Worm (Caenorhabditis elegans) whole organism, L4 larva: ENCODE results near the gene atx-3.

Source experiments
- F26F4.8 ChIP-seq: fragments of 200-800 bp; sonication (Bioruptor generic); conservative IDR thresholded peaks from 2 replicates; pipeline ENCODE4 v1.3.6; 2022; ENCODE audit warnings: missing genetic modification characterization, missing compliant biosample characterization
- F37D6.2 ChIP-seq: sonication (generic microtip); optimal IDR thresholded peaks from 2 replicates; lab custom pipeline; 2016; ENCODE audit warnings: mild to moderate bottlenecking, missing genetic modification characterization, missing compliant biosample characterization
- F44E2.7 ChIP-seq: fragments of 200-800 bp; sonication (Bioruptor generic); IDR thresholded peaks from 2 replicates; pipeline ENCODE4 v2.1.2; 2022; ENCODE audit warnings: missing genetic modification characterization, missing compliant biosample characterization
- T26A8.4 ChIP-seq: fragments of 200-800 bp; sonication (Bioruptor generic); IDR thresholded peaks from 2 replicates; pipeline ENCODE4 v1.3.6; 2022; ENCODE audit warnings: missing genetic modification characterization, missing compliant biosample characterization
- Y48G9A.11 ChIP-seq: fragments of 200-800 bp; sonication (Bioruptor generic); IDR thresholded peaks from 2 replicates; pipeline ENCODE4 v1.3.6; 2022; ENCODE audit warnings: missing genetic modification reagents, missing genetic modification characterization, missing compliant biosample characterization
- Y75B8A.6 ChIP-seq: fragments of 200-800 bp; sonication (Bioruptor generic); IDR thresholded peaks from 2 replicates; pipeline ENCODE4 v1.3.6; 2022; ENCODE audit warnings: missing genetic modification reagents, missing genetic modification characterization, missing compliant biosample characterization
- ZK337.2 ChIP-seq: fragments of 200-800 bp; sonication (Bioruptor generic); IDR thresholded peaks from 2 replicates; pipeline ENCODE4 v1.3.6; 2022; ENCODE audit warnings: missing genetic modification reagents, missing genetic modification characterization, missing compliant biosample characterization
- ama-1 ChIP-seq: fragments of 150-350 bp; optimal IDR thresholded peaks from 2 replicates; lab custom pipeline; 2014; ENCODE audit warnings: inconsistent platforms, mixed read lengths
- arid-1 ChIP-seq: fragments of 200-800 bp; sonication (Bioruptor generic); conservative IDR thresholded peaks from 2 replicates; pipeline ENCODE4 v1.3.6; 2022; ENCODE audit warnings: missing genetic modification reagents, missing genetic modification characterization, missing compliant biosample characterization
- attf-4 ChIP-seq: sonication (generic microtip); optimal IDR thresholded peaks from 3 replicates; lab custom pipeline; 2017; ENCODE audit warnings: missing biosample characterization, missing genetic modification characterization
- ceh-28 ChIP-seq: fragments of 150-350 bp; optimal IDR thresholded peaks from 2 replicates; lab custom pipeline; 2014; ENCODE audit warnings: missing biosample characterization, missing genetic modification reagents, missing genetic modification characterization
- ceh-44 ChIP-seq: fragments of 200-800 bp; sonication (Bioruptor generic); IDR thresholded peaks from 2 replicates; pipeline ENCODE4 v1.3.6; 2022; ENCODE audit warnings: missing genetic modification reagents, missing genetic modification characterization, missing compliant biosample characterization
- ces-1 ChIP-seq: fragments of 150-350 bp; sonication (generic microtip); optimal IDR thresholded peaks from 4 replicates; lab custom pipeline; 2014; ENCODE audit warnings: missing biosample characterization, missing genetic modification reagents, missing genetic modification characterization
- cey-2 ChIP-seq: sonication (generic microtip); optimal IDR thresholded peaks from 3 replicates; lab custom pipeline; 2017; ENCODE audit warnings: missing genetic modification characterization, mild to moderate bottlenecking, missing compliant biosample characterization, antibody characterized with exemption, borderline replicate concordance; ENCODE audit not compliant: insufficient read depth
- ctbp-1 ChIP-seq: fragments of 200-800 bp; sonication (Bioruptor generic); IDR thresholded peaks from 2 replicates; pipeline ENCODE4 v1.3.6; 2022; ENCODE audit warnings: missing genetic modification reagents, missing genetic modification characterization, missing compliant biosample characterization
- daf-12 ChIP-seq: fragments of 150-350 bp; optimal IDR thresholded peaks from 2 replicates; lab custom pipeline; 2014; ENCODE audit warnings: missing biosample characterization, missing genetic modification reagents, missing genetic modification characterization
- daf-16 ChIP-seq, 3 experiments: sonication (generic microtip); optimal IDR thresholded peaks; 2 replicates each; lab custom pipeline; 2016 to 2017; ENCODE audit warnings: missing genetic modification characterization in 3 of 3, missing genetic modification reagents in 3 of 3, mild to moderate bottlenecking in 2 of 3, missing compliant biosample characterization in 2 of 3, missing biosample characterization in 1 of 3, moderate library complexity in 1 of 3
- dmd-6 ChIP-seq: fragments of 200-800 bp; sonication (Bioruptor generic); IDR thresholded peaks from 2 replicates; pipeline ENCODE4 v1.3.6; 2022; ENCODE audit warnings: missing genetic modification reagents, missing genetic modification characterization, missing compliant biosample characterization
- dmd-8 ChIP-seq: fragments of 200-800 bp; sonication (Bioruptor generic); IDR thresholded peaks from 2 replicates; pipeline ENCODE4 v1.3.6; 2022; ENCODE audit warnings: missing genetic modification characterization, missing compliant biosample characterization
- duxl-1 ChIP-seq: sonication (generic microtip); optimal IDR thresholded peaks from 2 replicates; lab custom pipeline; 2016; ENCODE audit warnings: mild to moderate bottlenecking, missing genetic modification characterization, moderate library complexity, missing compliant biosample characterization; ENCODE audit not compliant: poor library complexity
- dve-1 ChIP-seq: sonication (generic microtip); optimal IDR thresholded peaks from 2 replicates; lab custom pipeline; 2017; ENCODE audit warnings: antibody characterized with exemption, mild to moderate bottlenecking, missing genetic modification characterization, missing compliant biosample characterization; ENCODE audit not compliant: insufficient read depth
- fos-1 ChIP-seq: fragments of 150-350 bp; optimal IDR thresholded peaks from 2 replicates; lab custom pipeline; 2014; ENCODE audit warnings: missing biosample characterization, missing genetic modification characterization
- jun-1 ChIP-seq: fragments of 150-350 bp; optimal IDR thresholded peaks from 2 replicates; lab custom pipeline; 2014; ENCODE audit warnings: missing biosample characterization, missing genetic modification reagents, missing genetic modification characterization
- lin-39 ChIP-seq: fragments of 150-350 bp; optimal IDR thresholded peaks from 2 replicates; lab custom pipeline; 2014; ENCODE audit warnings: missing biosample characterization, missing genetic modification reagents, missing genetic modification characterization
- madf-5 ChIP-seq, 2 experiments: fragments of 200-800 bp; sonication (Bioruptor generic); IDR thresholded peaks; 2 replicates each; pipeline ENCODE4 v1.3.6; 2022; ENCODE audit warnings: missing compliant biosample characterization in 2 of 2, missing genetic modification characterization in 2 of 2
- madf-9 ChIP-seq: fragments of 200-800 bp; sonication (Bioruptor generic); conservative IDR thresholded peaks from 2 replicates; pipeline ENCODE4 v1.3.6; 2022; ENCODE audit warnings: missing genetic modification reagents, missing genetic modification characterization, missing compliant biosample characterization
- mep-1 ChIP-seq: fragments of 150-350 bp; sonication (generic microtip); optimal IDR thresholded peaks from 3 replicates; lab custom pipeline; 2014; ENCODE audit warnings: missing biosample characterization, missing genetic modification characterization
- mxl-2 ChIP-seq: fragments of 200-800 bp; sonication (Bioruptor generic); conservative IDR thresholded peaks from 2 replicates; pipeline ENCODE4 v1.3.6; 2022; ENCODE audit warnings: missing genetic modification reagents, missing genetic modification characterization, missing compliant biosample characterization
- nhr-11 ChIP-seq: fragments of 150-350 bp; optimal IDR thresholded peaks from 2 replicates; lab custom pipeline; 2014; ENCODE audit warnings: missing biosample characterization, missing genetic modification characterization
- nhr-111 ChIP-seq: fragments of 200-800 bp; sonication (Bioruptor generic); optimal IDR thresholded peaks from 2 replicates; lab custom pipeline; 2018; ENCODE audit warnings: mild to moderate bottlenecking, missing genetic modification characterization, missing compliant biosample characterization
- nhr-41 ChIP-seq: fragments of 200-800 bp; sonication (Bioruptor generic); IDR thresholded peaks from 2 replicates; pipeline ENCODE4 v1.3.6; 2022; ENCODE audit warnings: missing genetic modification reagents, missing genetic modification characterization, missing compliant biosample characterization
- nhr-42 ChIP-seq: fragments of 200-800 bp; sonication (Bioruptor generic); IDR thresholded peaks from 2 replicates; pipeline ENCODE4 v1.3.6; 2022; ENCODE audit warnings: missing genetic modification characterization, missing compliant biosample characterization
- pha-4 ChIP-seq, 2 experiments: fragments of 150-350 bp in 1 of 2; fragments of 200-800 bp in 1 of 2; sonication (Bioruptor generic) in 1 of 2; IDR thresholded peaks in 1 of 2; optimal IDR thresholded peaks in 1 of 2; 2 replicates each; pipeline versions ENCODE4 v1.3.6 to Lab custom; 2014 to 2022; ENCODE audit warnings: missing genetic modification characterization in 2 of 2, missing genetic modification reagents in 2 of 2, missing biosample characterization in 1 of 2, missing compliant biosample characterization in 1 of 2
- php-3 ChIP-seq: fragments of 200-800 bp; sonication (Bioruptor generic); IDR thresholded peaks from 2 replicates; pipeline ENCODE4 v1.3.6; 2022; ENCODE audit warnings: missing genetic modification reagents, missing genetic modification characterization, missing compliant biosample characterization
- rbr-2 ChIP-seq: sonication (generic microtip); optimal IDR thresholded peaks from 2 replicates; lab custom pipeline; 2016; ENCODE audit warnings: missing genotype, missing genetic modification characterization, missing compliant biosample characterization
- sdz-12 ChIP-seq: fragments of 200-800 bp; sonication (Bioruptor generic); optimal IDR thresholded peaks from 2 replicates; lab custom pipeline; 2018; ENCODE audit warnings: mild to moderate bottlenecking, missing genetic modification characterization, missing compliant biosample characterization
- set-16 ChIP-seq: fragments of 200-800 bp; sonication (Bioruptor generic); IDR thresholded peaks from 2 replicates; pipeline ENCODE4 v1.3.6; 2022; ENCODE audit warnings: missing genetic modification reagents, missing genetic modification characterization, missing compliant biosample characterization
- skn-1 ChIP-seq: fragments of 150-350 bp; optimal IDR thresholded peaks from 2 replicates; lab custom pipeline; 2014; ENCODE audit warnings: missing biosample characterization, missing genetic modification characterization
- snpc-4 ChIP-seq: fragments of 150-350 bp; optimal IDR thresholded peaks from 2 replicates; lab custom pipeline; 2014; ENCODE audit warnings: missing biosample characterization, missing genetic modification characterization
- spr-3 ChIP-seq: fragments of 200-800 bp; sonication (Bioruptor generic); optimal IDR thresholded peaks from 2 replicates; lab custom pipeline; 2018; ENCODE audit warnings: mild to moderate bottlenecking, missing genetic modification characterization, missing compliant biosample characterization
- tag-97 ChIP-seq: fragments of 200-800 bp; sonication (Bioruptor generic); IDR thresholded peaks from 2 replicates; pipeline ENCODE4 v1.3.6; 2022; ENCODE audit warnings: missing genetic modification characterization, missing compliant biosample characterization
- tra-1 ChIP-seq: fragments of 200-800 bp; sonication (Bioruptor generic); IDR thresholded peaks from 2 replicates; pipeline ENCODE4 v1.3.6; 2022; ENCODE audit warnings: missing genetic modification reagents, missing genetic modification characterization, missing compliant biosample characterization
- unc-130 ChIP-seq: sonication (generic microtip); optimal IDR thresholded peaks from 2 replicates; lab custom pipeline; 2016; ENCODE audit warnings: missing genetic modification reagents, missing genetic modification characterization, missing compliant biosample characterization
- unc-62 ChIP-seq, 3 experiments: fragments of 150-350 bp in 1 of 3; sonication (generic microtip); optimal IDR thresholded peaks in 2 of 3; peaks in 1 of 3; 1 replicate in 1 of 3; 2 replicates in 2 of 3; lab custom pipeline; 2014 to 2017; ENCODE audit warnings: missing biosample characterization in 3 of 3, missing genetic modification characterization in 3 of 3, missing genetic modification reagents in 3 of 3, missing genotype in 1 of 3
- zag-1 ChIP-seq: fragments of 150-350 bp; optimal IDR thresholded peaks from 2 replicates; lab custom pipeline; 2014; ENCODE audit warnings: missing biosample characterization, missing genetic modification characterization
- zfp-2 ChIP-seq: sonication (generic microtip); optimal IDR thresholded peaks from 2 replicates; lab custom pipeline; 2016; ENCODE audit warnings: mild to moderate bottlenecking, missing genetic modification characterization, missing compliant biosample characterization
- zip-2 ChIP-seq: fragments of 150-350 bp; optimal IDR thresholded peaks from 2 replicates; lab custom pipeline; 2014; ENCODE audit warnings: missing biosample characterization, missing genetic modification characterization
- ztf-7 ChIP-seq: fragments of 150-350 bp; optimal IDR thresholded peaks from 2 replicates; lab custom pipeline; 2014; ENCODE audit warnings: missing biosample characterization, missing genetic modification characterization

atx-3 gene

ce11 chrV:15566511-15567178 lies 10.6 kb downstream of the atx-3 start (continued):
- TF ChIP-seq nhr-11 (tag; lab: Kevin White, UChicago) (peak; percentile 93), ama-1 (lab: Kevin White, UChicago) (peak; percentile 96), set-16 (GFP tag; lab: Robert Waterston, UW) (peak; percentile 47; the same call in 1 of the 2 replicates), tra-1 (no peak; the same call in 1 of the 2 replicates), mxl-2 (GFP tag; lab: Robert Waterston, UW) (no peak), ceh-44 (GFP tag; lab: Robert Waterston, UW) (no peak), ZK337.2 (GFP tag; lab: Robert Waterston, UW) (no peak), Y48G9A.11 (GFP tag; lab: Robert Waterston, UW) (no peak), fos-1 (no peak), jun-1 (tag; lab: Kevin White, UChicago) (no peak), F44E2.7 (no peak), unc-130 (no peak), daf-16 (GFP tag; optimal IDR thresholded peaks at IDR 0.05; lab: Kevin White, UChicago) (peak in 1 of 2 experiments; percentile 54), daf-16 (tag; optimal IDR thresholded peaks at IDR 0.05; lab: Kevin White, UChicago) (peak; percentile 76), ceh-28 (tag; lab: Kevin White, UChicago) (no peak), madf-5 (GFP tag; IDR thresholded peaks at IDR 0.05; lab: Robert Waterston, UW) (no peak), skn-1 (no peak), arid-1 (GFP tag; lab: Robert Waterston, UW) (no peak), F37D6.2 (tag; lab: Kevin White, UChicago) (peak; percentile 34), nhr-111 (GFP tag; lab: Kevin White, UChicago) (no peak), sdz-12 (GFP tag; lab: Kevin White, UChicago) (no peak), Y75B8A.6 (GFP tag; lab: Robert Waterston, UW) (no peak), madf-9 (GFP tag; lab: Robert Waterston, UW) (no peak), tag-97 (GFP tag; lab: Robert Waterston, UW) (no peak), daf-12 (tag; lab: Kevin White, UChicago) (no peak), php-3 (GFP tag; lab: Robert Waterston, UW) (peak; percentile 52; the same call in 1 of the 2 replicates), zip-2 (no peak), T26A8.4 (GFP tag; lab: Robert Waterston, UW) (0 out of 2 replicates have a peak, but pooled peaks have one; percentile 18), dve-1 (tag; lab: Kevin White, UChicago) (peak; percentile 86), spr-3 (GFP tag; lab: Kevin White, UChicago) (no peak), nhr-41 (no peak), ztf-7 (peak; percentile 30), zag-1 (no peak), duxl-1 (tag; lab: Kevin White, UChicago) (peak; percentile 76), lin-39 (no peak), attf-4 (tag; lab: Kevin White, UChicago) (no peak), ces-1 (GFP tag; lab: Kevin White, UChicago) (no peak), snpc-4 (tag; lab: Kevin White, UChicago) (peak; percentile 13), pha-4 (GFP tag; IDR thresholded peaks at IDR 0.05; lab: Robert Waterston, UW) (no peak), pha-4 (tag; optimal IDR thresholded peaks at IDR 0.05; lab: Kevin White, UChicago) (no peak), dmd-8 (GFP tag; lab: Robert Waterston, UW) (no peak)

DNA sequence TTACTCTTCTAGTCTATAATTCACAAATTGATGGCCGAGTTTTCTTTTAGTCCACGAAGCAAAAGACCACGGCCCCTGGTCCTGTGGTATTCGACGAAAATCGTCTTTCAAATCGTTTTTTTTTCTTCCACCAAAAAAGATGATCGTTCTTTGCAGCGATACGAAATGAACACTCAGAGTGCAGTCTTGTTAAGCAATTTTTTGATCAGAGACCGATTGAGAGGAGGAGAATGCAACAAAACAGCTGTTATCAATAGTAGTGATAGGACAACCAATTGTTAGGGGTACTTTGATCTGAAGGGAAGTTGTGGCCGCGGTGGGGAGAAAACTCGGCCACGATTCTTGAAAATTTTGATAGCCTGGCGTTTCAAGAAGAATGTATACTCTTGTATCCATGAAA lies 13.3 kb downstream of the atx-3 start:
- TF ChIP-seq dmd-6 (GFP tag; lab: Robert Waterston, UW), result peak; percentile 81
- TF ChIP-seq tag-97 (GFP tag; lab: Robert Waterston, UW), result no peak
- no peak for TF ChIP-seq daf-12 (tag; lab: Kevin White, UChicago)
- no peak for TF ChIP-seq madf-5 (GFP tag; IDR thresholded peaks at IDR 0.05; lab: Robert Waterston, UW)
- no peak for TF ChIP-seq ctbp-1
- TF ChIP-seq rbr-2, result no peak
- TF ChIP-seq zfp-2 (tag; lab: Kevin White, UChicago), result no peak
- TF ChIP-seq unc-130, result no peak
- TF ChIP-seq cey-2 (tag; lab: Kevin White, UChicago), result no peak
- peak; percentile 53 for TF ChIP-seq mep-1
- no peak for TF ChIP-seq unc-62 (GFP tag; optimal IDR thresholded peaks at IDR 0.05 in 1 of 2; lab: Kevin White, UChicago)
- no peak for TF ChIP-seq unc-62 (tag; optimal IDR thresholded peaks at IDR 0.05; lab: Kevin White, UChicago)
- no peak for TF ChIP-seq Y48G9A.11 (GFP tag; lab: Robert Waterston, UW)
- no peak for TF ChIP-seq nhr-42
- no peak for TF ChIP-seq F26F4.8 (GFP tag; lab: Robert Waterston, UW)
- TF ChIP-seq lin-39, result no peak
- peak in 1 of 2 experiments; percentile 48 for TF ChIP-seq daf-16 (GFP tag; optimal IDR thresholded peaks at IDR 0.05; lab: Kevin White, UChicago)
- peak; percentile 82 for TF ChIP-seq daf-16 (tag; optimal IDR thresholded peaks at IDR 0.05; lab: Kevin White, UChicago)
